Worm (Caenorhabditis elegans) whole organism, mixed stage, embryonic: ENCODE results near the gene Y69E1A.5.

Experiments
- drap-1 ChIP-seq: fragments of 200-800 bp; sonication (Bioruptor generic); optimal IDR thresholded peaks from 3 replicates; lab custom pipeline; 2018; ENCODE audit warnings: mild to moderate bottlenecking, missing genetic modification characterization, missing compliant biosample characterization
- elt-1 ChIP-seq: sonication (generic microtip); optimal IDR thresholded peaks from 2 replicates; lab custom pipeline; 2017; ENCODE audit warnings: missing genetic modification characterization, mild to moderate bottlenecking, missing compliant biosample characterization, antibody characterized with exemption, moderate library complexity, borderline replicate concordance; ENCODE audit not compliant: insufficient read depth
- elt-3 ChIP-seq: fragments of 150-350 bp; optimal IDR thresholded peaks from 2 replicates; lab custom pipeline; 2014; ENCODE audit warnings: missing biosample characterization, missing genetic modification characterization
- lsy-2 ChIP-seq: fragments of 150-350 bp; optimal IDR thresholded peaks from 2 replicates; lab custom pipeline; 2014; ENCODE audit warnings: missing biosample characterization, missing genetic modification characterization
- mep-1 ChIP-seq: fragments of 150-350 bp; optimal IDR thresholded peaks from 2 replicates; lab custom pipeline; 2017; ENCODE audit warnings: missing biosample characterization, missing genetic modification reagents, missing genetic modification characterization, inconsistent platforms
- nhr-12 ChIP-seq: fragments of 150-350 bp; optimal IDR thresholded peaks from 2 replicates; lab custom pipeline; 2014; ENCODE audit warnings: missing biosample characterization, missing genetic modification characterization
- nhr-237 ChIP-seq: fragments of 150-350 bp; optimal IDR thresholded peaks from 2 replicates; lab custom pipeline; 2014; ENCODE audit warnings: missing biosample characterization, missing genetic modification characterization
- nhr-28 ChIP-seq: fragments of 150-350 bp; optimal IDR thresholded peaks from 2 replicates; lab custom pipeline; 2014; ENCODE audit warnings: missing biosample characterization, missing genetic modification characterization
- pha-4 ChIP-seq: fragments of 150-350 bp; optimal IDR thresholded peaks from 2 replicates; lab custom pipeline; 2018; ENCODE audit warnings: missing biosample characterization, missing genetic modification reagents, missing genetic modification characterization
- snpc-4 ChIP-seq: fragments of 150-350 bp; optimal IDR thresholded peaks from 2 replicates; lab custom pipeline; 2014; ENCODE audit warnings: missing biosample characterization, missing genetic modification characterization
- unc-39 ChIP-seq: fragments of 150-350 bp; optimal IDR thresholded peaks from 2 replicates; lab custom pipeline; 2014; ENCODE audit warnings: missing biosample characterization, missing genetic modification characterization
- unc-62 ChIP-seq: fragments of 150-350 bp; optimal IDR thresholded peaks from 2 replicates; lab custom pipeline; 2014; ENCODE audit warnings: missing biosample characterization, missing genetic modification reagents, missing genetic modification characterization
- zip-8 ChIP-seq: fragments of 150-350 bp; optimal IDR thresholded peaks from 2 replicates; lab custom pipeline; 2014; ENCODE audit warnings: missing biosample characterization, missing genetic modification characterization

DNA sequence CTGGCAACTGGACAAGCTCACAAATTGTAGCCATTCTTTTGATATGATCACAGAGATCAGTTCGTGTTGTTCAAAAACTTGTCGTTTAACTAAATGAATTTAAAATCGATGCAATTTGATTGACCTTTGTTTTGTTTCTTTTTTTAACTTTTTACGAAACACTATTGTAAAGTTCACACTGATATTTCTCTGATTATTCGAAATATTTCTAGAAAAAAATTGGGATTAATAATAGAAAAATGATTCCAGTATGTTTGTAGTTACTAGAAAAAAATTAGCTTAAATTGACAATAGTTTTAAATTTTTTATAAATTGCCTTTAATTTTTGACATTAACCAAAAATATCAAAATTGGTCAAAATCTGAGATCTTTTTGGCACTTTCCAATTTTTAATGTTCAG is 48.2 kb downstream of the Y69E1A.5 start, which contains the start of gene ZK596.2:
- TF ChIP-seq lsy-2 (no peak), nhr-28 (no peak), unc-62 (GFP tag; lab: Kevin White, UChicago) (no peak), elt-3 (no peak), unc-39 (tag; lab: Kevin White, UChicago) (no peak), mep-1 (tag; lab: Kevin White, UChicago) (no peak), elt-1 (tag; lab: Kevin White, UChicago) (no peak), drap-1 (GFP tag; lab: Kevin White, UChicago) (no peak), nhr-237 (tag; lab: Kevin White, UChicago) (no peak), snpc-4 (tag; lab: Kevin White, UChicago) (no peak), pha-4 (no peak), zip-8 (tag; lab: Kevin White, UChicago) (no peak), nhr-12 (tag; lab: Kevin White, UChicago) (no peak)
